Worm (Caenorhabditis elegans) whole organism, mixed stage, embryonic: Measurements from ENCODE around the gene srh-92.

Experiments used
- M03D4.4 ChIP-seq: sonication (generic microtip); optimal IDR thresholded peaks from 2 replicates; lab custom pipeline; 2017; ENCODE audit warnings: mild to moderate bottlenecking, missing genetic modification characterization, missing compliant biosample characterization
- bed-3 ChIP-seq: fragments of 200-800 bp; sonication (Bioruptor generic); optimal IDR thresholded peaks from 3 replicates; lab custom pipeline; 2018; ENCODE audit warnings: mild to moderate bottlenecking, missing genetic modification characterization, moderate library complexity, missing compliant biosample characterization
- blmp-1 ChIP-seq: fragments of 150-350 bp; optimal IDR thresholded peaks from 2 replicates; lab custom pipeline; 2014; ENCODE audit warnings: missing biosample characterization, missing genetic modification characterization
- ceh-39 ChIP-seq: fragments of 150-350 bp; optimal IDR thresholded peaks from 2 replicates; lab custom pipeline; 2014; ENCODE audit warnings: missing biosample characterization, missing genetic modification characterization
- ceh-83 ChIP-seq: fragments of 200-800 bp; sonication (Bioruptor generic); optimal IDR thresholded peaks from 2 replicates; lab custom pipeline; 2018; ENCODE audit warnings: mild to moderate bottlenecking, missing genetic modification characterization, missing compliant biosample characterization
- ces-1 ChIP-seq: fragments of 150-350 bp; optimal IDR thresholded peaks from 2 replicates; lab custom pipeline; 2014; ENCODE audit warnings: missing biosample characterization, missing genetic modification reagents, missing genetic modification characterization
- cnd-1 ChIP-seq: fragments of 200-800 bp; sonication (Bioruptor generic); optimal IDR thresholded peaks from 2 replicates; lab custom pipeline; 2018; ENCODE audit warnings: mild to moderate bottlenecking, missing genetic modification characterization, missing compliant biosample characterization
- drap-1 ChIP-seq: fragments of 200-800 bp; sonication (Bioruptor generic); optimal IDR thresholded peaks from 3 replicates; lab custom pipeline; 2018; ENCODE audit warnings: mild to moderate bottlenecking, missing genetic modification characterization, missing compliant biosample characterization
- elt-1 ChIP-seq: sonication (generic microtip); optimal IDR thresholded peaks from 2 replicates; lab custom pipeline; 2017; ENCODE audit warnings: missing genetic modification characterization, mild to moderate bottlenecking, missing compliant biosample characterization, antibody characterized with exemption, moderate library complexity, borderline replicate concordance; ENCODE audit not compliant: insufficient read depth
- elt-3 ChIP-seq: fragments of 150-350 bp; optimal IDR thresholded peaks from 2 replicates; lab custom pipeline; 2014; ENCODE audit warnings: missing biosample characterization, missing genetic modification characterization
- ham-2 ChIP-seq: fragments of 200-800 bp; sonication (Bioruptor generic); optimal IDR thresholded peaks from 2 replicates; lab custom pipeline; 2018; ENCODE audit warnings: mild to moderate bottlenecking, missing genetic modification characterization, missing compliant biosample characterization
- hlh-1 ChIP-seq: fragments of 150-350 bp; optimal IDR thresholded peaks from 2 replicates; lab custom pipeline; 2014; ENCODE audit warnings: missing biosample characterization, missing genetic modification reagents, missing genetic modification characterization
- lin-13 ChIP-seq: fragments of 150-350 bp; optimal IDR thresholded peaks from 2 replicates; lab custom pipeline; 2014; ENCODE audit warnings: missing biosample characterization, missing genetic modification characterization
- lin-32 ChIP-seq: fragments of 200-800 bp; sonication (Bioruptor generic); optimal IDR thresholded peaks from 2 replicates; lab custom pipeline; 2018; ENCODE audit warnings: mild to moderate bottlenecking, missing genetic modification characterization, missing compliant biosample characterization
- mab-5 ChIP-seq: fragments of 150-350 bp; optimal IDR thresholded peaks from 2 replicates; lab custom pipeline; 2014; ENCODE audit warnings: missing biosample characterization, missing genetic modification characterization
- mep-1 ChIP-seq: fragments of 150-350 bp; optimal IDR thresholded peaks from 2 replicates; lab custom pipeline; 2017; ENCODE audit warnings: missing biosample characterization, missing genetic modification reagents, missing genetic modification characterization, inconsistent platforms
- mls-2 ChIP-seq: sonication (generic microtip); optimal IDR thresholded peaks from 2 replicates; lab custom pipeline; 2016; ENCODE audit warnings: mild to moderate bottlenecking, missing genetic modification characterization, moderate library complexity, missing compliant biosample characterization
- nhr-12 ChIP-seq: fragments of 150-350 bp; optimal IDR thresholded peaks from 2 replicates; lab custom pipeline; 2014; ENCODE audit warnings: missing biosample characterization, missing genetic modification characterization
- nhr-2 ChIP-seq: fragments of 150-350 bp; optimal IDR thresholded peaks from 2 replicates; lab custom pipeline; 2014; ENCODE audit warnings: missing biosample characterization, missing genetic modification characterization
- nhr-237 ChIP-seq: fragments of 150-350 bp; optimal IDR thresholded peaks from 2 replicates; lab custom pipeline; 2014; ENCODE audit warnings: missing biosample characterization, missing genetic modification characterization
- nhr-28 ChIP-seq: fragments of 150-350 bp; optimal IDR thresholded peaks from 2 replicates; lab custom pipeline; 2014; ENCODE audit warnings: missing biosample characterization, missing genetic modification characterization
- nhr-76 ChIP-seq: sonication (generic microtip); optimal IDR thresholded peaks from 2 replicates; lab custom pipeline; 2017; ENCODE audit warnings: missing biosample characterization, missing genetic modification characterization
- pha-4 ChIP-seq: fragments of 150-350 bp; optimal IDR thresholded peaks from 2 replicates; lab custom pipeline; 2018; ENCODE audit warnings: missing biosample characterization, missing genetic modification reagents, missing genetic modification characterization
- sem-2 ChIP-seq: fragments of 200-800 bp; sonication (Bioruptor generic); optimal IDR thresholded peaks from 2 replicates; lab custom pipeline; 2018; ENCODE audit warnings: mild to moderate bottlenecking, missing genetic modification characterization, missing compliant biosample characterization
- snpc-4 ChIP-seq: fragments of 150-350 bp; optimal IDR thresholded peaks from 2 replicates; lab custom pipeline; 2014; ENCODE audit warnings: missing biosample characterization, missing genetic modification characterization
- sptf-1 ChIP-seq: sonication (generic microtip); optimal IDR thresholded peaks from 2 replicates; lab custom pipeline; 2017; ENCODE audit warnings: mild to moderate bottlenecking, missing genetic modification characterization, moderate library complexity, missing compliant biosample characterization
- tbx-8 ChIP-seq: fragments of 200-800 bp; sonication (Bioruptor generic); optimal IDR thresholded peaks from 2 replicates; lab custom pipeline; 2018; ENCODE audit warnings: mild to moderate bottlenecking, missing genetic modification characterization, moderate library complexity, missing compliant biosample characterization
- unc-120 ChIP-seq: sonication (generic microtip); optimal IDR thresholded peaks from 2 replicates; lab custom pipeline; 2017; ENCODE audit warnings: missing genetic modification characterization, missing compliant biosample characterization; ENCODE audit not compliant: poor library complexity, severe bottlenecking
- unc-39 ChIP-seq: fragments of 150-350 bp; optimal IDR thresholded peaks from 2 replicates; lab custom pipeline; 2014; ENCODE audit warnings: missing biosample characterization, missing genetic modification characterization
- zip-8 ChIP-seq: fragments of 150-350 bp; optimal IDR thresholded peaks from 2 replicates; lab custom pipeline; 2014; ENCODE audit warnings: missing biosample characterization, missing genetic modification characterization
- ztf-11 ChIP-seq: fragments of 150-350 bp; optimal IDR thresholded peaks from 2 replicates; lab custom pipeline; 2014; ENCODE audit warnings: missing biosample characterization, missing genetic modification characterization

srh-92 gene

ce11 chrV:7485000-7485399 is 24.2 kb upstream of the srh-92 start, which contains the start of gene srbc-8:
srbc-8 (minus strand) TSS chrV:7485100.
- TF ChIP-seq zip-8 (tag; lab: Kevin White, UChicago), result no peak
- no peak for TF ChIP-seq unc-39 (tag; lab: Kevin White, UChicago)
- no peak for TF ChIP-seq elt-1 (tag; lab: Kevin White, UChicago)
- TF ChIP-seq ces-1 (GFP tag; lab: Kevin White, UChicago), result no peak
- TF ChIP-seq blmp-1, result no peak
- no peak for TF ChIP-seq nhr-237
- TF ChIP-seq elt-3, result no peak
- TF ChIP-seq mab-5, result no peak
- TF ChIP-seq mep-1, result no peak
- TF ChIP-seq lin-32 (GFP tag; lab: Kevin White, UChicago), result no peak
- TF ChIP-seq bed-3 (GFP tag; lab: Kevin White, UChicago), result no peak
- TF ChIP-seq nhr-76 (tag; lab: Kevin White, UChicago), result no peak
- TF ChIP-seq ham-2 (GFP tag; lab: Kevin White, UChicago), result no peak
- no peak for TF ChIP-seq ztf-11 (tag; lab: Kevin White, UChicago)
- TF ChIP-seq nhr-12 (tag; lab: Kevin White, UChicago), result no peak
- no peak for TF ChIP-seq ceh-83 (GFP tag; lab: Kevin White, UChicago)
- TF ChIP-seq cnd-1 (tag; lab: Kevin White, UChicago), result no peak
- TF ChIP-seq pha-4 (tag; lab: Kevin White, UChicago), result no peak
- no peak for TF ChIP-seq ceh-39 (tag; lab: Kevin White, UChicago)

- no peak for TF ChIP-seq sem-2
- TF ChIP-seq nhr-76 (tag; lab: Kevin White, UChicago), result no peak
- TF ChIP-seq M03D4.4, result no peak
- TF ChIP-seq sptf-1 (tag; lab: Kevin White, UChicago), result no peak
- TF ChIP-seq unc-39 (tag; lab: Kevin White, UChicago), result no peak
- TF ChIP-seq elt-3, result no peak
- TF ChIP-seq ztf-11 (tag; lab: Kevin White, UChicago), result no peak
- no peak for TF ChIP-seq ceh-39 (tag; lab: Kevin White, UChicago)
- TF ChIP-seq bed-3 (GFP tag; lab: Kevin White, UChicago), result no peak
- TF ChIP-seq ceh-83 (GFP tag; lab: Kevin White, UChicago), result no peak
- TF ChIP-seq mls-2 (tag; lab: Kevin White, UChicago), result no peak
- no peak for TF ChIP-seq pha-4 (tag; lab: Kevin White, UChicago)
- TF ChIP-seq nhr-28 (tag; lab: Kevin White, UChicago), result no peak
- TF ChIP-seq elt-1 (tag; lab: Kevin White, UChicago), result no peak
- TF ChIP-seq mab-5, result no peak
- TF ChIP-seq lin-32 (GFP tag; lab: Kevin White, UChicago), result no peak
- no peak for TF ChIP-seq ces-1 (GFP tag; lab: Kevin White, UChicago)
Measured at ce11 chrV:7480949-7481348, 20.2 kb upstream of the srh-92 start, which contains the start of gene C18B10.6. C18B10.6 (minus strand) TSS chrV:7481049.

DNA sequence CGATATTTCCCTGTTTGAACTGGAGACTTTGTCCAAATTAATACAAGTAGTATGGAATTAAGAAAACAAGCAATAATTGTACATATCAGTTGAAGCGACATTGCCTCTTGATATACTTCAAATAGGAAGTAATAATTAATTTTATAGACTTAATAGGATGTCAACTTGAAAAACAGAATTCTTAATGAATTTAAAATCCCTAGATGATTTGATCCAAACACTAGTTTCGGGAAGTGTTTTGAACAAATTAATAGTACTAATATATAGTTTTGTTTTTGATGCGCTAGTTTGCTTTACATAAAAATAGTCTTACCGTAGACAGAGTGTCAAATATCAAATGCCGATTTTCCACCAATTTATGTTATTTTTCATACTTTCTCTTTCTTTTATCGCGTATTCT is 17.6 kb upstream of the srh-92 start, which contains the start of gene str-190:
Gene str-190, minus strand, starts transcription at position 101 of the 400 bp plus-strand sequence.
- TF ChIP-seq elt-1 (tag; lab: Kevin White, UChicago), result no peak
- no peak for TF ChIP-seq drap-1 (GFP tag; lab: Kevin White, UChicago)
- TF ChIP-seq hlh-1, result no peak
- no peak for TF ChIP-seq ztf-11 (tag; lab: Kevin White, UChicago)
- no peak for TF ChIP-seq nhr-76 (tag; lab: Kevin White, UChicago)
- TF ChIP-seq unc-39 (tag; lab: Kevin White, UChicago), result no peak
- no peak for TF ChIP-seq lin-32 (GFP tag; lab: Kevin White, UChicago)
- TF ChIP-seq snpc-4 (tag; lab: Kevin White, UChicago), result no peak
- TF ChIP-seq lin-13, result no peak
- TF ChIP-seq blmp-1, result no peak
- no peak for TF ChIP-seq unc-120 (tag; lab: Kevin White, UChicago)
- TF ChIP-seq, all 35 proteins: peak for 0

ce11 chrV:7476766-7477165 is 16.0 kb upstream of the srh-92 start, which contains the start of gene srh-125:
srh-125 (minus strand) TSS chrV:7476866.
- TF ChIP-seq mep-1 (no peak), ceh-83 (GFP tag; lab: Kevin White, UChicago) (no peak), pha-4 (tag; lab: Kevin White, UChicago) (no peak), unc-39 (tag; lab: Kevin White, UChicago) (no peak), elt-3 (no peak), ztf-11 (tag; lab: Kevin White, UChicago) (no peak), nhr-28 (tag; lab: Kevin White, UChicago) (no peak), M03D4.4 (no peak), ces-1 (GFP tag; lab: Kevin White, UChicago) (no peak), ceh-39 (tag; lab: Kevin White, UChicago) (no peak), nhr-237 (no peak), snpc-4 (tag; lab: Kevin White, UChicago) (no peak)

DNA sequence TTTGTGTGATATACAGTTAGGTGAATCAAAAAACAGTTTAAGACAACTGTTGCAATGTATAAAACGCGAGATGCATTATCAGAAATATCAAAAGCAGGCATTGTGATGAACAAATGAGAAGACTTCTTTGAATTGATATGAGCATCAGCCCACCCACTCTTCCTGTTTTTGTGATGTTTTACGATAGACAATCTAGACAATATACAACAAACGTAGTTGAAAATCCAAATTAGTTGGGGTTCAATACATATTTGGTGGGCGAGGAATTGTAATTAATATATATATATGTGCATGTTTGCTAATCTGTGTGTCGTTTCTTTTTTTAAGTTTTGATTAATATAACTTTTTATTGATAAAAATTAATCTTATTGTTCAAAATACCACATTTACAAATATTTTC is 12.0 kb upstream of the srh-92 start, which contains the start of gene str-28:
Gene str-28, minus strand, starts transcription at position 101 of the 400 bp plus-strand sequence.
- TF ChIP-seq lin-32 (GFP tag; lab: Kevin White, UChicago) (no peak), snpc-4 (tag; lab: Kevin White, UChicago) (no peak), mls-2 (tag; lab: Kevin White, UChicago) (no peak), unc-39 (tag; lab: Kevin White, UChicago) (no peak), nhr-76 (tag; lab: Kevin White, UChicago) (no peak), sem-2 (no peak), blmp-1 (no peak), mep-1 (no peak), hlh-1 (no peak), zip-8 (tag; lab: Kevin White, UChicago) (no peak), ham-2 (GFP tag; lab: Kevin White, UChicago) (no peak), nhr-2 (tag; lab: Kevin White, UChicago) (no peak), mab-5 (no peak), tbx-8 (GFP tag; lab: Kevin White, UChicago) (no peak), unc-120 (tag; lab: Kevin White, UChicago) (no peak), nhr-28 (tag; lab: Kevin White, UChicago) (no peak), bed-3 (GFP tag; lab: Kevin White, UChicago) (no peak)
